Worm (Caenorhabditis elegans) whole organism, young adult: ENCODE measurements around the gene ugt-66.

Experiments used
- B0035.1 ChIP-seq: sonication (generic microtip); optimal IDR thresholded peaks from 2 replicates; lab custom pipeline; 2016; ENCODE audit warnings: missing genetic modification characterization, mild to moderate bottlenecking, missing compliant biosample characterization, missing genotype, missing genetic modification reagents
- B0336.3 ChIP-seq: fragments of 200-800 bp; sonication (Bioruptor generic); IDR thresholded peaks from 2 replicates; pipeline ENCODE4 v1.3.6; 2022; ENCODE audit warnings: missing genetic modification characterization, missing compliant biosample characterization
- C17E4.6 ChIP-seq: fragments of 200-800 bp; sonication (Bioruptor generic); IDR thresholded peaks from 2 replicates; pipeline ENCODE4 v1.3.6; 2022; ENCODE audit warnings: missing genetic modification reagents, missing genetic modification characterization, missing compliant biosample characterization
- D2030.7 ChIP-seq: fragments of 200-800 bp; sonication (Bioruptor generic); IDR thresholded peaks from 2 replicates; pipeline ENCODE4 v1.3.6; 2022; ENCODE audit warnings: missing genetic modification reagents, missing genetic modification characterization, missing compliant biosample characterization
- F49E8.2 ChIP-seq: sonication (generic microtip); optimal IDR thresholded peaks from 3 replicates; lab custom pipeline; 2017; ENCODE audit warnings: missing genetic modification characterization, mild to moderate bottlenecking, missing compliant biosample characterization, antibody characterized with exemption, moderate library complexity; ENCODE audit not compliant: insufficient read depth
- K12H6.12 ChIP-seq: fragments of 200-800 bp; sonication (Bioruptor generic); optimal IDR thresholded peaks from 2 replicates; lab custom pipeline; 2018; ENCODE audit warnings: mild to moderate bottlenecking, missing genetic modification characterization, missing compliant biosample characterization
- T26A5.8 ChIP-seq: sonication (generic microtip); optimal IDR thresholded peaks from 2 replicates; lab custom pipeline; 2016; ENCODE audit warnings: missing genetic modification characterization, missing compliant biosample characterization
- Y79H2A.3 ChIP-seq: fragments of 200-800 bp; sonication (Bioruptor generic); conservative IDR thresholded peaks from 2 replicates; pipeline ENCODE4 v1.3.6; 2022; ENCODE audit warnings: missing genetic modification reagents, missing genetic modification characterization, missing compliant biosample characterization
- atf-7 ChIP-seq: sonication (generic microtip); optimal IDR thresholded peaks from 2 replicates; lab custom pipeline; 2017; ENCODE audit warnings: mild to moderate bottlenecking, missing genetic modification characterization, missing compliant biosample characterization
- athp-1 ChIP-seq: sonication (generic microtip); optimal IDR thresholded peaks from 2 replicates; lab custom pipeline; 2017; ENCODE audit warnings: mild to moderate bottlenecking, missing genetic modification characterization, missing compliant biosample characterization
- attf-3 ChIP-seq: fragments of 200-800 bp; sonication (Bioruptor generic); conservative IDR thresholded peaks from 2 replicates; pipeline ENCODE4 v1.3.6; 2022; ENCODE audit warnings: missing genetic modification reagents, missing genetic modification characterization, missing compliant biosample characterization
- attf-6 ChIP-seq: fragments of 200-800 bp; sonication (Bioruptor generic); IDR thresholded peaks from 2 replicates; pipeline ENCODE4 v1.3.6; 2022; ENCODE audit warnings: missing genetic modification reagents, missing genetic modification characterization, missing compliant biosample characterization
- ccch-3 ChIP-seq: fragments of 200-800 bp; sonication (Bioruptor generic); optimal IDR thresholded peaks from 2 replicates; lab custom pipeline; 2018; ENCODE audit warnings: mild to moderate bottlenecking, missing genetic modification characterization, missing compliant biosample characterization
- ceh-27 ChIP-seq: fragments of 200-800 bp; sonication (Bioruptor generic); optimal IDR thresholded peaks from 2 replicates; lab custom pipeline; 2018; ENCODE audit warnings: mild to moderate bottlenecking, missing genetic modification characterization, moderate library complexity, missing compliant biosample characterization
- ceh-58 ChIP-seq: fragments of 200-800 bp; sonication (Bioruptor generic); IDR thresholded peaks from 2 replicates; pipeline ENCODE4 v1.3.6; 2022; ENCODE audit warnings: missing genetic modification characterization, missing compliant biosample characterization
- die-1 ChIP-seq: sonication (generic microtip); optimal IDR thresholded peaks from 2 replicates; lab custom pipeline; 2016; ENCODE audit warnings: missing genotype, mild to moderate bottlenecking, missing genetic modification characterization, missing compliant biosample characterization
- dox-1 ChIP-seq: fragments of 200-800 bp; sonication (Bioruptor generic); IDR thresholded peaks from 2 replicates; pipeline ENCODE4 v1.3.6; 2022; ENCODE audit warnings: missing genetic modification reagents, missing genetic modification characterization, missing compliant biosample characterization
- dpl-1 ChIP-seq: fragments of 150-350 bp; optimal IDR thresholded peaks from 2 replicates; lab custom pipeline; 2014; ENCODE audit warnings: missing biosample characterization, missing genetic modification reagents, missing genetic modification characterization
- efl-1 ChIP-seq: fragments of 150-350 bp; optimal IDR thresholded peaks from 2 replicates; lab custom pipeline; 2014; ENCODE audit warnings: missing biosample characterization, missing genetic modification reagents, missing genetic modification characterization
- egl-44 ChIP-seq: fragments of 200-800 bp; sonication (Bioruptor generic); IDR thresholded peaks from 2 replicates; pipeline ENCODE4 v1.3.6; 2022; ENCODE audit warnings: missing genetic modification reagents, missing genetic modification characterization, missing compliant biosample characterization
- ekl-4 ChIP-seq: fragments of 200-800 bp; sonication (Bioruptor generic); IDR thresholded peaks from 2 replicates; pipeline ENCODE4 v1.3.6; 2022; ENCODE audit warnings: missing genetic modification reagents, missing genetic modification characterization, missing compliant biosample characterization
- him-1 ChIP-seq: sonication (generic microtip); optimal IDR thresholded peaks from 2 replicates; lab custom pipeline; 2016; ENCODE audit warnings: missing genotype, missing genetic modification reagents, missing genetic modification characterization, missing compliant biosample characterization
- hlh-26 ChIP-seq: fragments of 200-800 bp; sonication (Bioruptor generic); conservative IDR thresholded peaks from 2 replicates; pipeline ENCODE4 v1.3.6; 2022; ENCODE audit warnings: missing genetic modification reagents, missing genetic modification characterization, missing compliant biosample characterization
- hmg-1.2 ChIP-seq: fragments of 200-800 bp; sonication (Bioruptor generic); IDR thresholded peaks from 2 replicates; pipeline ENCODE4 v1.3.6; 2022; ENCODE audit warnings: missing genetic modification reagents, missing genetic modification characterization, missing compliant biosample characterization
- hrde-1 ChIP-seq: sonication (generic microtip); optimal IDR thresholded peaks from 2 replicates; lab custom pipeline; 2016; ENCODE audit warnings: missing genetic modification characterization, mild to moderate bottlenecking, missing compliant biosample characterization, moderate library complexity, missing genotype, missing genetic modification reagents, borderline replicate concordance
- lin-26 ChIP-seq: fragments of 200-800 bp; sonication (Bioruptor generic); IDR thresholded peaks from 2 replicates; pipeline ENCODE4 v1.3.6; 2022; ENCODE audit warnings: missing genetic modification reagents, missing genetic modification characterization, missing compliant biosample characterization
- lin-40 ChIP-seq: sonication (generic microtip); optimal IDR thresholded peaks from 2 replicates; lab custom pipeline; 2016; ENCODE audit warnings: missing genetic modification characterization, mild to moderate bottlenecking, missing compliant biosample characterization, missing genotype, missing genetic modification reagents
- lin-54 ChIP-seq: fragments of 200-800 bp; sonication (Bioruptor generic); optimal IDR thresholded peaks from 2 replicates; lab custom pipeline; 2018; ENCODE audit warnings: mild to moderate bottlenecking, missing genetic modification characterization, missing compliant biosample characterization
- lsl-1 ChIP-seq: fragments of 200-800 bp; sonication (Bioruptor generic); optimal IDR thresholded peaks from 2 replicates; lab custom pipeline; 2018; ENCODE audit warnings: mild to moderate bottlenecking, missing genetic modification characterization, moderate library complexity, missing compliant biosample characterization
- lsy-27 ChIP-seq: sonication (generic microtip); optimal IDR thresholded peaks from 2 replicates; lab custom pipeline; 2017; ENCODE audit warnings: missing genetic modification characterization, mild to moderate bottlenecking, missing compliant biosample characterization, antibody characterized with exemption, missing genotype, borderline replicate concordance; ENCODE audit not compliant: insufficient read depth
- madf-3 ChIP-seq: fragments of 200-800 bp; sonication (Bioruptor generic); IDR thresholded peaks from 2 replicates; pipeline ENCODE4 v1.3.6; 2022; ENCODE audit warnings: missing genetic modification reagents, missing genetic modification characterization, missing compliant biosample characterization
- madf-6 ChIP-seq: fragments of 200-800 bp; sonication (Bioruptor generic); IDR thresholded peaks from 2 replicates; pipeline ENCODE4 v1.3.6; 2022; ENCODE audit warnings: missing genetic modification reagents, missing genetic modification characterization, missing compliant biosample characterization
- mxl-1 ChIP-seq: sonication (generic microtip); optimal IDR thresholded peaks from 2 replicates; lab custom pipeline; 2016; ENCODE audit warnings: missing genetic modification characterization, missing compliant biosample characterization
- nfyb-1 ChIP-seq: fragments of 200-800 bp; sonication (Bioruptor generic); IDR thresholded peaks from 2 replicates; pipeline ENCODE4 v1.3.6; 2022; ENCODE audit warnings: missing genetic modification reagents, missing genetic modification characterization, missing compliant biosample characterization
- nhr-80 ChIP-seq: sonication (generic microtip); optimal IDR thresholded peaks from 2 replicates; lab custom pipeline; 2016; ENCODE audit warnings: missing genetic modification characterization, missing compliant biosample characterization
- nhr-90 ChIP-seq: sonication (generic microtip); optimal IDR thresholded peaks from 2 replicates; lab custom pipeline; 2016; ENCODE audit warnings: missing genotype, mild to moderate bottlenecking, missing genetic modification characterization, missing compliant biosample characterization
- snpc-3.4 ChIP-seq: sonication (generic microtip); optimal IDR thresholded peaks from 2 replicates; lab custom pipeline; 2017; ENCODE audit warnings: missing genetic modification characterization, mild to moderate bottlenecking, missing compliant biosample characterization, antibody characterized with exemption, moderate library complexity, missing genotype, missing genetic modification reagents
- snpc-4 ChIP-seq, 5 experiments: fragments of 150-350 bp in 1 of 5; sonication (generic microtip) in 4 of 5; optimal IDR thresholded peaks; 2 replicates each; lab custom pipeline; 2014 to 2018; ENCODE audit warnings: missing genetic modification characterization in 5 of 5, missing biosample characterization in 3 of 5, antibody characterized with exemption in 2 of 5, mild to moderate bottlenecking in 2 of 5, missing compliant biosample characterization in 2 of 5, missing genotype in 2 of 5, moderate library complexity in 2 of 5, missing genetic modification reagents in 1 of 5
- somi-1 ChIP-seq: fragments of 200-800 bp; sonication (Bioruptor generic); optimal IDR thresholded peaks from 2 replicates; lab custom pipeline; 2018; ENCODE audit warnings: mild to moderate bottlenecking, missing genetic modification characterization, missing compliant biosample characterization
- tbp1 ChIP-seq: fragments of 200-800 bp; sonication (Bioruptor generic); optimal IDR thresholded peaks from 2 replicates; lab custom pipeline; 2018; ENCODE audit warnings: mild to moderate bottlenecking, missing genetic modification characterization, missing compliant biosample characterization
- tlf-1 ChIP-seq: fragments of 200-800 bp; sonication (Bioruptor generic); optimal IDR thresholded peaks from 2 replicates; lab custom pipeline; 2018; ENCODE audit warnings: mild to moderate bottlenecking, missing genetic modification characterization, missing compliant biosample characterization
- unc-62 ChIP-seq: fragments of 150-350 bp; optimal IDR thresholded peaks from 2 replicates; lab custom pipeline; 2014; ENCODE audit warnings: missing biosample characterization, missing genetic modification reagents, missing genetic modification characterization
- zim-3 ChIP-seq: sonication (generic microtip); optimal IDR thresholded peaks from 2 replicates; lab custom pipeline; 2017; ENCODE audit warnings: mild to moderate bottlenecking, missing genetic modification characterization, moderate library complexity, missing compliant biosample characterization
- ztf-18 ChIP-seq: sonication (generic microtip); optimal IDR thresholded peaks from 2 replicates; lab custom pipeline; 2016; ENCODE audit warnings: missing genotype, mild to moderate bottlenecking, missing genetic modification characterization, missing compliant biosample characterization

ugt-66 gene

ce11 chrIII:6206161-6206853, 11.9 kb upstream of the ugt-66 start, which contains the start of the genes sna-3 and rps-3 (continued):
- TF ChIP-seq madf-3, result 0 out of 2 replicates have a peak, but pooled peaks have one; percentile 20
- TF ChIP-seq efl-1 (GFP tag; lab: Kevin White, UChicago), result peak; percentile 48
- TF ChIP-seq lin-40 (tag; lab: Kevin White, UChicago), result peak; percentile 27

DNA sequence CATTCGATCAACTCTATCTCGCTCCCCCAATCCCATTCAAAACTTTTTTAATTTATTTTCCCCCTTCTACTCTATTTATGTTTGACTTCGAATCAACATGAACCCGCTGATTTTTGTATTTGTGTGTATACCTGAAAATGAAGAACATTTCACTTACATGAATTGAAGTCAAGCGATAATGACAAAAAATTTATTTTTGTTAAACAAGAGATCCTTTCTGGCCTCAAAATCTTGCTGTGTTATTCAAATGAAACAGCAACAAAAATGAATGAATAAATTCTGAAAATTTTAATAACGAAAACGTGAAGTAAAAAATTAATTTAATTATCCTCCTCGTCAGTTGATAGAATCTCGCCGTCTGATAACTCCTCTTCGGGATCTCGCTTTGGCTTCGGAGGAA, 8.1 kb upstream of the ugt-66 start:
- no peak for TF ChIP-seq somi-1 (GFP tag; lab: Kevin White, UChicago)
- TF ChIP-seq snpc-4 (GFP tag; optimal IDR thresholded peaks at IDR 0.05; lab: Kevin White, UChicago), result no peak
- peak in 2 of 4 experiments; percentile 4 to 32 for TF ChIP-seq snpc-4 (tag; optimal IDR thresholded peaks at IDR 0.05; lab: Kevin White, UChicago)
- TF ChIP-seq lin-54 (GFP tag; lab: Kevin White, UChicago), result peak; percentile 46
- peak; percentile 34 for TF ChIP-seq hmg-1.2 (GFP tag; lab: Robert Waterston, UW)
- TF ChIP-seq T26A5.8 (tag; lab: Kevin White, UChicago), result no peak
- TF ChIP-seq hlh-26 (GFP tag; lab: Robert Waterston, UW), result no peak
- TF ChIP-seq snpc-3.4, result peak; percentile 19
- peak; percentile 60 for TF ChIP-seq C17E4.6 (GFP tag; lab: Robert Waterston, UW)
- peak; percentile 55 for TF ChIP-seq ekl-4 (GFP tag; lab: Robert Waterston, UW)
- TF ChIP-seq efl-1 (GFP tag; lab: Kevin White, UChicago), result peak; percentile 9
- TF ChIP-seq nfyb-1 (GFP tag; lab: Robert Waterston, UW), result no peak
- TF ChIP-seq madf-6, result peak; percentile 50
- TF ChIP-seq lsl-1 (GFP tag; lab: Kevin White, UChicago), result peak; percentile 49
- no peak for TF ChIP-seq atf-7 (tag; lab: Kevin White, UChicago)
- peak; percentile 12 for TF ChIP-seq ztf-18 (tag; lab: Kevin White, UChicago)
- TF ChIP-seq die-1, result peak; percentile 7
- no peak for TF ChIP-seq ceh-27
- TF ChIP-seq hrde-1 (tag; lab: Kevin White, UChicago), result peak; percentile 93
- TF ChIP-seq nhr-90 (tag; lab: Kevin White, UChicago), result no peak
- peak; percentile 68; the same call in 1 of the 2 replicates for TF ChIP-seq attf-6 (GFP tag; lab: Robert Waterston, UW)
- peak; percentile 85 for TF ChIP-seq F49E8.2 (tag; lab: Kevin White, UChicago)
- 0 out of 2 replicates have a peak, but pooled peaks have one; percentile 7 for TF ChIP-seq attf-3 (GFP tag; lab: Robert Waterston, UW)
- TF ChIP-seq zim-3 (tag; lab: Kevin White, UChicago), result no peak
- TF ChIP-seq him-1 (tag; lab: Kevin White, UChicago), result peak; percentile 72
- TF ChIP-seq egl-44 (GFP tag; lab: Robert Waterston, UW), result no peak
- TF ChIP-seq lin-26 (GFP tag; lab: Robert Waterston, UW), result peak; percentile 68
- peak; percentile 40 for TF ChIP-seq athp-1
- 0 out of 2 replicates have a peak, but pooled peaks have one; percentile 29 for TF ChIP-seq ceh-58 (GFP tag; lab: Robert Waterston, UW)
- TF ChIP-seq tbp1 (GFP tag; lab: Kevin White, UChicago), result peak; percentile 6
- no peak for TF ChIP-seq unc-62 (GFP tag; lab: Kevin White, UChicago)
- TF ChIP-seq nhr-80 (tag; lab: Kevin White, UChicago), result no peak
- no peak for TF ChIP-seq dox-1 (GFP tag; lab: Robert Waterston, UW)
- no peak for TF ChIP-seq dpl-1
- TF ChIP-seq tlf-1 (GFP tag; lab: Kevin White, UChicago), result peak; percentile 14
- peak; percentile 85 for TF ChIP-seq Y79H2A.3
- TF ChIP-seq B0035.1 (tag; lab: Kevin White, UChicago), result no peak
- TF ChIP-seq ccch-3 (GFP tag; lab: Kevin White, UChicago), result no peak
- peak; percentile 73 for TF ChIP-seq B0336.3
- TF ChIP-seq mxl-1, result no peak
- TF ChIP-seq K12H6.12 (tag; lab: Kevin White, UChicago), result no peak
- TF ChIP-seq lsy-27 (tag; lab: Kevin White, UChicago), result no peak
- TF ChIP-seq D2030.7 (GFP tag; lab: Robert Waterston, UW), result peak; percentile 25; the same call in 1 of the 2 replicates
